Worm (Caenorhabditis elegans) whole organism, L4 larva: ENCODE measurements around the gene C01G10.9.
"Not testable (repeated sequence)": the region's sequence is repeated elsewhere in the genome, so short reads cannot be mapped to it uniquely, and the experiment has no call there.

ENCODE experiments used
- F44E2.7 ChIP-seq: fragments of 200-800 bp; sonication (Bioruptor generic); IDR thresholded peaks from 2 replicates; pipeline ENCODE4 v2.1.2; 2022; ENCODE audit warnings: missing genetic modification characterization, missing compliant biosample characterization
- T26A8.4 ChIP-seq: fragments of 200-800 bp; sonication (Bioruptor generic); IDR thresholded peaks from 2 replicates; pipeline ENCODE4 v1.3.6; 2022; ENCODE audit warnings: missing genetic modification characterization, missing compliant biosample characterization
- Y105C5A.15 ChIP-seq: fragments of 200-800 bp; sonication (Bioruptor generic); IDR thresholded peaks from 2 replicates; pipeline ENCODE4 v1.3.6; 2022; ENCODE audit warnings: missing genetic modification characterization, missing compliant biosample characterization
- Y5F2A.4 ChIP-seq: fragments of 200-800 bp; sonication (Bioruptor generic); optimal IDR thresholded peaks from 2 replicates; lab custom pipeline; 2018; ENCODE audit warnings: mild to moderate bottlenecking, missing genetic modification characterization, missing compliant biosample characterization
- ZK546.5 ChIP-seq, 2 experiments: sonication (generic microtip); optimal IDR thresholded peaks; 2 replicates each; lab custom pipeline; 2017; ENCODE audit warnings: missing biosample characterization in 2 of 2, missing genetic modification characterization in 2 of 2
- aha-1 ChIP-seq: fragments of 150-350 bp; peaks from one replicate; lab custom pipeline; 2014; ENCODE audit warnings: missing biosample characterization, missing genetic modification characterization
- ceh-44 ChIP-seq: fragments of 200-800 bp; sonication (Bioruptor generic); IDR thresholded peaks from 2 replicates; pipeline ENCODE4 v1.3.6; 2022; ENCODE audit warnings: missing genetic modification reagents, missing genetic modification characterization, missing compliant biosample characterization
- ceh-62 ChIP-seq: sonication (generic microtip); optimal IDR thresholded peaks from 2 replicates; lab custom pipeline; 2017; ENCODE audit warnings: missing biosample characterization, missing genetic modification characterization
- ces-1 ChIP-seq: fragments of 150-350 bp; sonication (generic microtip); optimal IDR thresholded peaks from 4 replicates; lab custom pipeline; 2014; ENCODE audit warnings: missing biosample characterization, missing genetic modification reagents, missing genetic modification characterization
- cey-2 ChIP-seq: sonication (generic microtip); optimal IDR thresholded peaks from 3 replicates; lab custom pipeline; 2017; ENCODE audit warnings: missing genetic modification characterization, mild to moderate bottlenecking, missing compliant biosample characterization, antibody characterized with exemption, borderline replicate concordance; ENCODE audit not compliant: insufficient read depth
- daf-12 ChIP-seq: fragments of 150-350 bp; optimal IDR thresholded peaks from 2 replicates; lab custom pipeline; 2014; ENCODE audit warnings: missing biosample characterization, missing genetic modification reagents, missing genetic modification characterization
- daf-16 ChIP-seq, 3 experiments: sonication (generic microtip); optimal IDR thresholded peaks; 2 replicates each; lab custom pipeline; 2016 to 2017; ENCODE audit warnings: missing genetic modification characterization in 3 of 3, missing genetic modification reagents in 3 of 3, mild to moderate bottlenecking in 2 of 3, missing compliant biosample characterization in 2 of 3, missing biosample characterization in 1 of 3, moderate library complexity in 1 of 3
- daf-19 ChIP-seq: fragments of 200-800 bp; sonication (Bioruptor generic); conservative IDR thresholded peaks from 2 replicates; pipeline ENCODE4 v1.3.6; 2022; ENCODE audit warnings: missing genetic modification characterization, missing compliant biosample characterization
- daf-8 ChIP-seq: fragments of 200-800 bp; sonication (Bioruptor generic); IDR thresholded peaks from 2 replicates; pipeline ENCODE4 v1.3.6; 2022; ENCODE audit warnings: missing genetic modification characterization, missing compliant biosample characterization
- dmd-6 ChIP-seq: fragments of 200-800 bp; sonication (Bioruptor generic); IDR thresholded peaks from 2 replicates; pipeline ENCODE4 v1.3.6; 2022; ENCODE audit warnings: missing genetic modification reagents, missing genetic modification characterization, missing compliant biosample characterization
- egl-27 ChIP-seq: sonication (generic microtip); optimal IDR thresholded peaks from 3 replicates; lab custom pipeline; 2017; ENCODE audit warnings: missing biosample characterization, missing genetic modification reagents, missing genetic modification characterization
- hif-1 ChIP-seq, 2 experiments: sonication (generic microtip); optimal IDR thresholded peaks; 2 replicates each; lab custom pipeline; 2016 to 2017; ENCODE audit warnings: missing compliant biosample characterization in 2 of 2, missing genetic modification characterization in 2 of 2, missing genetic modification reagents in 2 of 2, missing genotype in 2 of 2, mild to moderate bottlenecking in 1 of 2
- hmg-1.1 ChIP-seq: fragments of 200-800 bp; sonication (Bioruptor generic); IDR thresholded peaks from 2 replicates; pipeline ENCODE4 v1.3.6; 2022; ENCODE audit warnings: missing genetic modification reagents, missing genetic modification characterization, missing compliant biosample characterization
- jun-1 ChIP-seq: fragments of 150-350 bp; optimal IDR thresholded peaks from 2 replicates; lab custom pipeline; 2014; ENCODE audit warnings: missing biosample characterization, missing genetic modification reagents, missing genetic modification characterization
- lir-3 ChIP-seq: sonication (generic microtip); optimal IDR thresholded peaks from 2 replicates; lab custom pipeline; 2016; ENCODE audit warnings: mild to moderate bottlenecking, missing genetic modification characterization, missing compliant biosample characterization
- madf-5 ChIP-seq, 2 experiments: fragments of 200-800 bp; sonication (Bioruptor generic); IDR thresholded peaks; 2 replicates each; pipeline ENCODE4 v1.3.6; 2022; ENCODE audit warnings: missing compliant biosample characterization in 2 of 2, missing genetic modification characterization in 2 of 2
- mep-1 ChIP-seq: fragments of 150-350 bp; sonication (generic microtip); optimal IDR thresholded peaks from 3 replicates; lab custom pipeline; 2014; ENCODE audit warnings: missing biosample characterization, missing genetic modification characterization
- mxl-2 ChIP-seq: fragments of 200-800 bp; sonication (Bioruptor generic); conservative IDR thresholded peaks from 2 replicates; pipeline ENCODE4 v1.3.6; 2022; ENCODE audit warnings: missing genetic modification reagents, missing genetic modification characterization, missing compliant biosample characterization
- mxl-3 ChIP-seq: fragments of 200-800 bp; sonication (Bioruptor generic); optimal IDR thresholded peaks from 2 replicates; lab custom pipeline; 2018; ENCODE audit warnings: mild to moderate bottlenecking, missing genetic modification characterization, missing compliant biosample characterization
- nhr-10 ChIP-seq: fragments of 150-350 bp; optimal IDR thresholded peaks from 2 replicates; lab custom pipeline; 2014; ENCODE audit warnings: missing biosample characterization, missing genetic modification characterization
- nhr-102 ChIP-seq: sonication (generic microtip); optimal IDR thresholded peaks from 2 replicates; lab custom pipeline; 2016; ENCODE audit warnings: mild to moderate bottlenecking, missing genetic modification characterization, moderate library complexity, missing compliant biosample characterization
- nhr-111 ChIP-seq: fragments of 200-800 bp; sonication (Bioruptor generic); optimal IDR thresholded peaks from 2 replicates; lab custom pipeline; 2018; ENCODE audit warnings: mild to moderate bottlenecking, missing genetic modification characterization, missing compliant biosample characterization
- nhr-237 ChIP-seq: sonication (generic microtip); optimal IDR thresholded peaks from 2 replicates; lab custom pipeline; 2017; ENCODE audit warnings: missing biosample characterization, missing genetic modification characterization
- nhr-25 ChIP-seq: sonication (generic microtip); optimal IDR thresholded peaks from 2 replicates; lab custom pipeline; 2017; ENCODE audit warnings: missing genetic modification characterization, mild to moderate bottlenecking, missing compliant biosample characterization, antibody characterized with exemption, moderate library complexity, borderline replicate concordance; ENCODE audit not compliant: insufficient read depth
- nhr-28 ChIP-seq: fragments of 150-350 bp; optimal IDR thresholded peaks from 2 replicates; lab custom pipeline; 2014; ENCODE audit warnings: missing biosample characterization, missing genetic modification characterization
- nhr-76 ChIP-seq: fragments of 150-350 bp; optimal IDR thresholded peaks from 2 replicates; lab custom pipeline; 2014; ENCODE audit warnings: missing biosample characterization, missing genetic modification characterization
- nhr-77 ChIP-seq: fragments of 150-350 bp; optimal IDR thresholded peaks from 2 replicates; lab custom pipeline; 2014; ENCODE audit warnings: missing biosample characterization, missing genetic modification characterization
- saeg-2 ChIP-seq: fragments of 200-800 bp; sonication (Bioruptor generic); IDR thresholded peaks from 2 replicates; pipeline ENCODE4 v1.3.6; 2022; ENCODE audit warnings: missing genetic modification reagents, missing genetic modification characterization, missing compliant biosample characterization
- spr-3 ChIP-seq: fragments of 200-800 bp; sonication (Bioruptor generic); optimal IDR thresholded peaks from 2 replicates; lab custom pipeline; 2018; ENCODE audit warnings: mild to moderate bottlenecking, missing genetic modification characterization, missing compliant biosample characterization
- unc-62 ChIP-seq, 3 experiments: fragments of 150-350 bp in 1 of 3; sonication (generic microtip); optimal IDR thresholded peaks in 2 of 3; peaks in 1 of 3; 1 replicate in 1 of 3; 2 replicates in 2 of 3; lab custom pipeline; 2014 to 2017; ENCODE audit warnings: missing biosample characterization in 3 of 3, missing genetic modification characterization in 3 of 3, missing genetic modification reagents in 3 of 3, missing genotype in 1 of 3
- vab-7 ChIP-seq: fragments of 200-800 bp; sonication (Bioruptor generic); IDR thresholded peaks from 2 replicates; pipeline ENCODE4 v1.3.6; 2022; ENCODE audit warnings: missing genetic modification reagents, missing genetic modification characterization, missing compliant biosample characterization
- zfp-2 ChIP-seq: sonication (generic microtip); optimal IDR thresholded peaks from 2 replicates; lab custom pipeline; 2016; ENCODE audit warnings: mild to moderate bottlenecking, missing genetic modification characterization, missing compliant biosample characterization
- zip-11 ChIP-seq: fragments of 200-800 bp; sonication (Bioruptor generic); IDR thresholded peaks from 2 replicates; pipeline ENCODE4 v1.3.6; 2022; ENCODE audit warnings: missing genetic modification characterization, missing compliant biosample characterization
- zip-2 ChIP-seq: fragments of 150-350 bp; optimal IDR thresholded peaks from 2 replicates; lab custom pipeline; 2014; ENCODE audit warnings: missing biosample characterization, missing genetic modification characterization

C01G10.9 gene

ce11 chrV:15036769-15037168 is 45.6 kb upstream of the C01G10.9 start, which contains the start of gene melo-3:
Gene melo-3 (minus strand): TSS chrV:15036869.
- not testable (repeated sequence) for TF ChIP-seq dmd-6 (GFP tag; lab: Robert Waterston, UW); daf-12 (tag; lab: Kevin White, UChicago); ZK546.5 (tag; optimal IDR thresholded peaks at IDR 0.05; lab: Kevin White, UChicago)

- TF ChIP-seq nhr-237 (tag; lab: Kevin White, UChicago) (no peak), ceh-62 (tag; lab: Kevin White, UChicago) (no peak), daf-8 (GFP tag; lab: Robert Waterston, UW) (no peak), nhr-25 (tag; lab: Kevin White, UChicago) (no peak), Y5F2A.4 (GFP tag; lab: Kevin White, UChicago) (no peak), ceh-44 (GFP tag; lab: Robert Waterston, UW) (no peak), lir-3 (tag; lab: Kevin White, UChicago) (no peak), mep-1 (tag; lab: Kevin White, UChicago) (no peak), aha-1 (tag; lab: Kevin White, UChicago) (peak; percentile 73), mxl-3 (GFP tag; lab: Kevin White, UChicago) (peak; percentile 19), T26A8.4 (GFP tag; lab: Robert Waterston, UW) (no peak), nhr-76 (tag; lab: Kevin White, UChicago) (no peak), madf-5 (GFP tag; IDR thresholded peaks at IDR 0.05; lab: Robert Waterston, UW) (no peak), zfp-2 (tag; lab: Kevin White, UChicago) (no peak), saeg-2 (GFP tag; lab: Robert Waterston, UW) (no peak), Y105C5A.15 (no peak), ces-1 (no peak), jun-1 (tag; lab: Kevin White, UChicago) (no peak), zip-2 (tag; lab: Kevin White, UChicago) (no peak), vab-7 (GFP tag; lab: Robert Waterston, UW) (no peak), hmg-1.1 (GFP tag; lab: Robert Waterston, UW) (no peak), F44E2.7 (GFP tag; lab: Robert Waterston, UW) (no peak), ZK546.5 (tag; optimal IDR thresholded peaks at IDR 0.05; lab: Kevin White, UChicago) (no peak), nhr-77 (tag; lab: Kevin White, UChicago) (no peak), mxl-2 (no peak), nhr-102 (tag; lab: Kevin White, UChicago) (no peak), zip-11 (GFP tag; lab: Robert Waterston, UW) (no peak), spr-3 (GFP tag; lab: Kevin White, UChicago) (no peak), daf-16 (GFP tag; optimal IDR thresholded peaks at IDR 0.05; lab: Kevin White, UChicago) (no peak), daf-16 (tag; optimal IDR thresholded peaks at IDR 0.05; lab: Kevin White, UChicago) (peak; percentile 14), egl-27 (tag; lab: Kevin White, UChicago) (no peak), nhr-28 (peak; percentile 32)
Observed at ce11 chrV:15048107-15048506, 34.2 kb upstream of the C01G10.9 start, which contains the start of gene sdc-3. Gene sdc-3 (minus strand): TSS chrV:15048207.

- TF ChIP-seq nhr-10 (tag; lab: Kevin White, UChicago) (no peak), daf-19 (GFP tag; lab: Robert Waterston, UW) (no peak), hif-1 (tag; optimal IDR thresholded peaks at IDR 0.05; lab: Kevin White, UChicago) (no peak), aha-1 (tag; lab: Kevin White, UChicago) (peak; percentile 91), cey-2 (no peak), unc-62 (GFP tag; optimal IDR thresholded peaks at IDR 0.05 in 1 of 2; lab: Kevin White, UChicago) (no peak), unc-62 (tag; optimal IDR thresholded peaks at IDR 0.05; lab: Kevin White, UChicago) (no peak), nhr-111 (GFP tag; lab: Kevin White, UChicago) (no peak)
Observed at ce11 chrV:15051720-15052119, 30.6 kb upstream of the C01G10.9 start.
